Worm (Caenorhabditis elegans) whole organism, early embryonic: Measurements from ENCODE around the gene H25P19.1.

ENCODE experiments used
- B0310.2 ChIP-seq: sonication (generic microtip); optimal IDR thresholded peaks from 2 replicates; lab custom pipeline; 2016; ENCODE audit warnings: mild to moderate bottlenecking, missing genetic modification characterization, missing compliant biosample characterization
- F13C5.2 ChIP-seq: sonication (generic microtip); optimal IDR thresholded peaks from 2 replicates; lab custom pipeline; 2017; ENCODE audit warnings: mild to moderate bottlenecking, missing genetic modification characterization, inconsistent platforms, missing compliant biosample characterization
- aly-1 ChIP-seq: sonication (generic microtip); optimal IDR thresholded peaks from 2 replicates; lab custom pipeline; 2016; ENCODE audit warnings: missing genetic modification characterization, missing compliant biosample characterization
- ama-1 ChIP-seq: fragments of 150-350 bp; optimal IDR thresholded peaks from 2 replicates; lab custom pipeline; 2014
- ceh-13 ChIP-seq: fragments of 200-800 bp; sonication (Bioruptor generic); optimal IDR thresholded peaks from 2 replicates; lab custom pipeline; 2018; ENCODE audit warnings: mild to moderate bottlenecking, missing genetic modification characterization, missing compliant biosample characterization
- ceh-36 ChIP-seq: sonication (generic microtip); optimal IDR thresholded peaks from 2 replicates; lab custom pipeline; 2016; ENCODE audit warnings: missing genetic modification characterization, inconsistent platforms, missing compliant biosample characterization
- ets-7 ChIP-seq: sonication (generic microtip); optimal IDR thresholded peaks from 2 replicates; lab custom pipeline; 2016; ENCODE audit warnings: missing genotype, missing genetic modification characterization, missing compliant biosample characterization
- flt-1 ChIP-seq: fragments of 200-800 bp; sonication (Bioruptor generic); IDR thresholded peaks from 2 replicates; pipeline ENCODE4 v1.3.6; 2022; ENCODE audit warnings: missing genetic modification characterization, missing compliant biosample characterization
- hmbx-1 ChIP-seq: sonication (generic microtip); optimal IDR thresholded peaks from 2 replicates; lab custom pipeline; 2016; ENCODE audit warnings: mild to moderate bottlenecking, missing genetic modification characterization, missing compliant biosample characterization
- hmg-4 ChIP-seq: fragments of 200-800 bp; sonication (Bioruptor generic); optimal IDR thresholded peaks from 2 replicates; lab custom pipeline; 2018; ENCODE audit warnings: mild to moderate bottlenecking, missing genetic modification characterization, missing compliant biosample characterization
- hnd-1 ChIP-seq: sonication (generic microtip); optimal IDR thresholded peaks from 2 replicates; lab custom pipeline; 2016; ENCODE audit warnings: missing genetic modification characterization, missing compliant biosample characterization
- pes-1 ChIP-seq: fragments of 200-800 bp; sonication (Bioruptor generic); IDR thresholded peaks from 2 replicates; pipeline ENCODE4 v1.3.6; 2022; ENCODE audit warnings: missing genetic modification reagents, missing genetic modification characterization, missing compliant biosample characterization
- scrt-1 ChIP-seq: fragments of 200-800 bp; sonication (Bioruptor generic); IDR thresholded peaks from 2 replicates; pipeline ENCODE4 v1.3.6; 2022; ENCODE audit warnings: missing genetic modification characterization, missing compliant biosample characterization
- sea-1 ChIP-seq: fragments of 200-800 bp; sonication (Bioruptor generic); conservative IDR thresholded peaks from 2 replicates; pipeline ENCODE4 v1.3.6; 2022; ENCODE audit warnings: missing genetic modification characterization, missing compliant biosample characterization
- tbx-11 ChIP-seq: fragments of 200-800 bp; sonication (Bioruptor generic); IDR thresholded peaks from 2 replicates; pipeline ENCODE4 v1.3.6; 2022; ENCODE audit warnings: missing genetic modification characterization, missing compliant biosample characterization
- tbx-37 ChIP-seq: fragments of 200-800 bp; sonication (Bioruptor generic); conservative IDR thresholded peaks from 2 replicates; pipeline ENCODE4 v1.3.6; 2022; ENCODE audit warnings: missing genetic modification reagents, missing genetic modification characterization, missing compliant biosample characterization
- tra-4 ChIP-seq: sonication (generic microtip); optimal IDR thresholded peaks from 2 replicates; lab custom pipeline; 2017; ENCODE audit warnings: missing genetic modification characterization, missing compliant biosample characterization

H25P19.1 gene

DNA sequence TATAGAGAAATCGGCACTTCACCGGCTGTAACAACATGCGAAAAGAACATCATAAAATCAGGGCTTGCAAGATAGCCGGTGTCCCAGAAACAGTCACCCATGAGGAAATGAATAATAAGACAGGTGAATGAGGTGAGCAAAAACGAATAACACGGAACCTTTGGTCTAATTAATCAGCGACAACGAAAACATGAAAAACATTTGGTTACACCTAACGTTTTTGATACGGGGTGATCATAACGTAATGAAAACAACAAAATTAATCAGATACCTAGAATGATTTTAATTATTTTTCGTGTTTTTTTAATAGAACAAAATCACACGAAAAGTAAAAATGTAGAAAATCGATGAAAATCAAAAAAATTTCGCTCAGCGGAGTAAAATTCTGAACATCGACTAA, 31.7 kb upstream of the H25P19.1 start, which contains the start of gene srh-245:
Gene srh-245, minus strand, starts transcription at position 101 of the 400 bp plus-strand sequence.
- TF ChIP-seq tbx-37 (GFP tag; lab: Robert Waterston, UW) (no peak), ets-7 (no peak), scrt-1 (GFP tag; lab: Robert Waterston, UW) (no peak), hmbx-1 (tag; lab: Kevin White, UChicago) (no peak), B0310.2 (tag; lab: Kevin White, UChicago) (no peak), ceh-36 (tag; lab: Kevin White, UChicago) (no peak), hnd-1 (tag; lab: Kevin White, UChicago) (no peak), hmg-4 (GFP tag; lab: Kevin White, UChicago) (no peak), ama-1 (no peak), flt-1 (GFP tag; lab: Robert Waterston, UW) (no peak)

DNA sequence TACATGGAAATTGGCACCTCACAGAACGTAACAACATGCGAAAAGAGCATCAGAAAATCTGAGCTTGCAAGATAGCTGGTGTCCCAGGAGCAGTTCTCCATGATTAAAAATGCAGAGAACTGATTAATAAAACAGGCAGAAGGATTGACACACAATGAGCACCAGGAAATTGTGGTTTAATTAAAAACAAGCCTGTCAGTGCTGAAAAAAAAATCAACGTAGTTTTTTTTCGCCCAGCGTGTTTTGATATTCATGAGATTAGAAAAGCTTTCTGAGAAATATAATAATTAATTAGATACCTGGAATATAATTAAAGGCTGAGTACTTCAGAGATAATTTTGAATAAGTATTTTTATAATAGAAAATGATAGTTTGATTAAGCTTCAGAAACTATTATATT, 29.8 kb upstream of the H25P19.1 start, which contains the start of gene srh-246:
Gene srh-246, minus strand, starts transcription at position 101 of the 400 bp plus-strand sequence.
- TF ChIP-seq hmg-4 (GFP tag; lab: Kevin White, UChicago): no peak
- TF ChIP-seq tbx-11 (GFP tag; lab: Robert Waterston, UW): no peak
- no peak for TF ChIP-seq hnd-1 (tag; lab: Kevin White, UChicago)
- no peak for TF ChIP-seq ceh-13
- TF ChIP-seq flt-1 (GFP tag; lab: Robert Waterston, UW): no peak
- TF ChIP-seq ets-7: no peak
- TF ChIP-seq pes-1 (GFP tag; lab: Robert Waterston, UW): no peak
- TF ChIP-seq ceh-36 (tag; lab: Kevin White, UChicago): no peak
- TF ChIP-seq ama-1: no peak
- TF ChIP-seq F13C5.2 (tag; lab: Kevin White, UChicago): no peak
- TF ChIP-seq hmbx-1 (tag; lab: Kevin White, UChicago): no peak
- no peak for TF ChIP-seq scrt-1 (GFP tag; lab: Robert Waterston, UW)

ce11 chrV:658140-658539, 29.3 kb upstream of the H25P19.1 start:
- TF ChIP-seq tbx-37 (GFP tag; lab: Robert Waterston, UW) (peak; percentile 75), tbx-11 (GFP tag; lab: Robert Waterston, UW) (peak; percentile 45; the same call in 1 of the 2 replicates)

ce11 chrV:660210-660609, 27.3 kb upstream of the H25P19.1 start, which contains the start of gene F31F4.17:
Gene F31F4.17, minus strand, starts transcription at chrV:660310.
- TF ChIP-seq sea-1 (no peak), hmbx-1 (tag; lab: Kevin White, UChicago) (no peak), tbx-37 (GFP tag; lab: Robert Waterston, UW) (no peak), scrt-1 (GFP tag; lab: Robert Waterston, UW) (no peak)

- TF ChIP-seq ceh-36 (tag; lab: Kevin White, UChicago) (no peak), ama-1 (no peak), ceh-13 (no peak), hmbx-1 (tag; lab: Kevin White, UChicago) (no peak), aly-1 (tag; lab: Kevin White, UChicago) (no peak), tra-4 (no peak), sea-1 (no peak), scrt-1 (GFP tag; lab: Robert Waterston, UW) (no peak), pes-1 (GFP tag; lab: Robert Waterston, UW) (no peak), tbx-11 (GFP tag; lab: Robert Waterston, UW) (no peak), hmg-4 (GFP tag; lab: Kevin White, UChicago) (no peak), F13C5.2 (tag; lab: Kevin White, UChicago) (no peak), ets-7 (no peak), hnd-1 (tag; lab: Kevin White, UChicago) (no peak), tbx-37 (GFP tag; lab: Robert Waterston, UW) (no peak), flt-1 (GFP tag; lab: Robert Waterston, UW) (no peak), B0310.2 (tag; lab: Kevin White, UChicago) (no peak)
These were observed 23.1 kb upstream of the H25P19.1 start, which contains the start of the genes F31F4.11 and srh-266 for ce11 chrV:664337-664847. Gene F31F4.11, minus strand, starts transcription at chrV:664437. Gene srh-266, plus strand, starts transcription at chrV:664797.

ce11 chrV:667459-667858, 20.0 kb upstream of the H25P19.1 start, which contains the start of gene nhr-180:
Gene nhr-180, minus strand, starts transcription at chrV:667510.
- TF ChIP-seq ama-1 (no peak), F13C5.2 (tag; lab: Kevin White, UChicago) (no peak), hnd-1 (tag; lab: Kevin White, UChicago) (no peak), ceh-13 (no peak), tbx-37 (GFP tag; lab: Robert Waterston, UW) (no peak), ets-7 (no peak), pes-1 (GFP tag; lab: Robert Waterston, UW) (no peak), scrt-1 (GFP tag; lab: Robert Waterston, UW) (no peak), aly-1 (tag; lab: Kevin White, UChicago) (no peak), tra-4 (no peak), hmbx-1 (tag; lab: Kevin White, UChicago) (no peak), ceh-36 (tag; lab: Kevin White, UChicago) (no peak), flt-1 (GFP tag; lab: Robert Waterston, UW) (no peak), hmg-4 (GFP tag; lab: Kevin White, UChicago) (no peak)

ce11 chrV:671342-671741, 16.1 kb upstream of the H25P19.1 start, which contains the start of gene sru-24:
Gene sru-24, minus strand, starts transcription at chrV:671442.
- TF ChIP-seq tra-4 (no peak), tbx-37 (GFP tag; lab: Robert Waterston, UW) (no peak), ets-7 (no peak), F13C5.2 (tag; lab: Kevin White, UChicago) (no peak), hmbx-1 (tag; lab: Kevin White, UChicago) (no peak), sea-1 (no peak), hnd-1 (tag; lab: Kevin White, UChicago) (no peak), B0310.2 (tag; lab: Kevin White, UChicago) (no peak), hmg-4 (GFP tag; lab: Kevin White, UChicago) (no peak), pes-1 (GFP tag; lab: Robert Waterston, UW) (no peak), ceh-13 (no peak), flt-1 (GFP tag; lab: Robert Waterston, UW) (no peak), aly-1 (tag; lab: Kevin White, UChicago) (no peak), ceh-36 (tag; lab: Kevin White, UChicago) (no peak), scrt-1 (GFP tag; lab: Robert Waterston, UW) (no peak), ama-1 (no peak), tbx-11 (GFP tag; lab: Robert Waterston, UW) (no peak)
